Worm (Caenorhabditis elegans): Measurements from ENCODE around the gene K09E9.3.

ce11 chrX:15619273-15619672 lies 5.7 kb upstream of the K09E9.3 start:
- no peak for TF ChIP-seq dmd-4 (tag; optimal IDR thresholded peaks at IDR 0.05)
- TF ChIP-seq ztf-4 (tag; optimal IDR thresholded peaks at IDR 0.05) = no peak
- no peak for TF ChIP-seq nhr-237 (tag; optimal IDR thresholded peaks at IDR 0.05)
- TF ChIP-seq aly-2 (tag; optimal IDR thresholded peaks at IDR 0.05) = no peak
- no peak for TF ChIP-seq unc-55 (GFP tag; optimal IDR thresholded peaks at IDR 0.05)
- no peak for TF ChIP-seq ztf-11 (tag; optimal IDR thresholded peaks at IDR 0.05)
- no peak for TF ChIP-seq ama-1 (optimal IDR thresholded peaks at IDR 0.05)
- TF ChIP-seq zag-1 (tag; optimal IDR thresholded peaks at IDR 0.05) = no peak
